Fruit fly (Drosophila melanogaster) whole organism, embryonic: ENCODE results near the gene REG.

Source experiments
- Abd-B ChIP-seq: fragments of 200-800 bp; sonication (Bioruptor generic); optimal IDR thresholded peaks from 2 replicates; lab custom pipeline; 2018; ENCODE audit warnings: missing biosample characterization, mild to moderate bottlenecking, missing genetic modification characterization, moderate library complexity
- Antp ChIP-seq: fragments of 200-800 bp; sonication (Bioruptor generic); optimal IDR thresholded peaks from 3 replicates; lab custom pipeline; 2016; ENCODE audit warnings: missing biosample characterization, missing genetic modification characterization
- Atf3 ChIP-seq: fragments of 200-800 bp; sonication (Bioruptor generic); optimal IDR thresholded peaks from 3 replicates; lab custom pipeline; 2016; ENCODE audit warnings: missing biosample characterization, missing genetic modification characterization
- CG12942 ChIP-seq: fragments of 200-800 bp; sonication (Bioruptor generic); optimal IDR thresholded peaks from 3 replicates; lab custom pipeline; 2016; ENCODE audit warnings: missing biosample characterization, missing genetic modification characterization
- CG14014 ChIP-seq: fragments of 200-800 bp; sonication (Bioruptor generic); IDR thresholded peaks from 2 replicates; pipeline ENCODE4 v1.3.6; 2022; ENCODE audit warnings: missing biosample characterization, missing genetic modification characterization
- CG1529 ChIP-seq: fragments of 200-800 bp; sonication (Bioruptor generic); optimal IDR thresholded peaks from 3 replicates; lab custom pipeline; 2018; ENCODE audit warnings: missing biosample characterization, missing genetic modification characterization
- CG1602 ChIP-seq: fragments of 200-800 bp; sonication (Bioruptor generic); optimal IDR thresholded peaks from 3 replicates; lab custom pipeline; 2016; ENCODE audit warnings: missing biosample characterization, missing genetic modification characterization
- CG17359 ChIP-seq: fragments of 200-800 bp; sonication (Bioruptor generic); optimal IDR thresholded peaks from 3 replicates; lab custom pipeline; 2018; ENCODE audit warnings: missing biosample characterization, mild to moderate bottlenecking, missing genetic modification characterization, moderate library complexity
- CG17568 ChIP-seq: fragments of 200-800 bp; sonication (Bioruptor generic); optimal IDR thresholded peaks from 2 replicates; lab custom pipeline; 2018; ENCODE audit warnings: missing biosample characterization, mild to moderate bottlenecking, missing genetic modification characterization, moderate library complexity
- CG2712 ChIP-seq: fragments of 200-800 bp; optimal IDR thresholded peaks from 3 replicates; lab custom pipeline; 2019; ENCODE audit warnings: missing biosample characterization, mild to moderate bottlenecking, missing genetic modification characterization, moderate library complexity
- CG3281 ChIP-seq: fragments of 200-800 bp; sonication (Bioruptor generic); optimal IDR thresholded peaks from 3 replicates; lab custom pipeline; 2017; ENCODE audit warnings: missing biosample characterization, mild to moderate bottlenecking, missing genetic modification characterization
- CG3847 ChIP-seq: fragments of 200-800 bp; sonication (Bioruptor generic); IDR thresholded peaks from 2 replicates; pipeline ENCODE4 v1.3.6; 2022; ENCODE audit warnings: missing biosample characterization, missing genetic modification characterization
- CG4328 ChIP-seq: fragments of 200-800 bp; sonication (Bioruptor generic); optimal IDR thresholded peaks from 3 replicates; lab custom pipeline; 2017; ENCODE audit warnings: missing biosample characterization, missing genetic modification reagents, missing genetic modification characterization
- CG6272 ChIP-seq: fragments of 200-800 bp; sonication (Bioruptor generic); IDR thresholded peaks from 2 replicates; pipeline ENCODE4 v1.3.6; 2022; ENCODE audit warnings: missing biosample characterization, missing genetic modification characterization
- CG7786 ChIP-seq: fragments of 200-800 bp; sonication (Bioruptor generic); optimal IDR thresholded peaks from 2 replicates; lab custom pipeline; 2016; ENCODE audit warnings: missing biosample characterization, missing genetic modification characterization
- H2.0 ChIP-seq: fragments of 200-800 bp; sonication (Bioruptor generic); IDR thresholded peaks from 2 replicates; pipeline ENCODE4 v1.3.6; 2022; ENCODE audit warnings: missing biosample characterization, missing genetic modification characterization
- Oaz ChIP-seq: fragments of 200-800 bp; sonication (Bioruptor generic); IDR thresholded peaks from 2 replicates; pipeline ENCODE4 v1.3.6; 2022; ENCODE audit warnings: missing biosample characterization, missing genetic modification characterization
- Rx ChIP-seq: fragments of 200-800 bp; sonication (Bioruptor generic); IDR thresholded peaks from 2 replicates; pipeline ENCODE4 v1.3.6; 2022; ENCODE audit warnings: missing biosample characterization, missing genetic modification characterization
- Sin3A ChIP-seq: fragments of >200 bp; optimal IDR thresholded peaks from 2 replicates; lab custom pipeline; 2018
- Sox100B ChIP-seq: fragments of 200-800 bp; sonication (Bioruptor generic); optimal IDR thresholded peaks from 3 replicates; lab custom pipeline; 2018; ENCODE audit warnings: missing biosample characterization, mild to moderate bottlenecking, missing genetic modification characterization
- Sox102F ChIP-seq: fragments of 200-800 bp; sonication (Bioruptor generic); optimal IDR thresholded peaks from 2 replicates; lab custom pipeline; 2018; ENCODE audit warnings: missing biosample characterization, mild to moderate bottlenecking, missing genetic modification characterization, moderate library complexity
- ac ChIP-seq: fragments of 200-800 bp; sonication (Bioruptor generic); optimal IDR thresholded peaks from 3 replicates; lab custom pipeline; 2017; ENCODE audit warnings: missing biosample characterization, mild to moderate bottlenecking, missing genetic modification characterization
- amos ChIP-seq: fragments of 200-800 bp; sonication (Bioruptor generic); IDR thresholded peaks from 2 replicates; pipeline ENCODE4 v1.3.6; 2022; ENCODE audit warnings: missing biosample characterization, missing genetic modification characterization; ENCODE audit not compliant: partially characterized antibody
- br ChIP-seq: fragments of >200 bp; optimal IDR thresholded peaks from 2 replicates; lab custom pipeline; 2017
- chm ChIP-seq: fragments of 200-800 bp; sonication (Bioruptor generic); IDR thresholded peaks from 2 replicates; pipeline ENCODE4 v1.3.6; 2022; ENCODE audit warnings: missing biosample characterization, missing genetic modification characterization
- crol ChIP-seq: fragments of 200-800 bp; sonication (Bioruptor generic); IDR thresholded peaks from 2 replicates; pipeline ENCODE4 v1.3.6; 2022; ENCODE audit warnings: missing biosample characterization, missing genetic modification characterization
- cwo ChIP-seq: fragments of 200-800 bp; sonication (Bioruptor generic); optimal IDR thresholded peaks from 3 replicates; lab custom pipeline; 2017; ENCODE audit warnings: missing biosample characterization, missing genetic modification characterization, mild to moderate bottlenecking, moderate library complexity, missing genetic modification reagents
- danr ChIP-seq: fragments of 200-800 bp; sonication (Bioruptor generic); IDR thresholded peaks from 2 replicates; pipeline ENCODE4 v1.3.6; 2022; ENCODE audit warnings: missing biosample characterization, missing genetic modification characterization
- dati ChIP-seq: fragments of 200-800 bp; sonication (Bioruptor generic); IDR thresholded peaks from 2 replicates; pipeline ENCODE4 v1.3.6; 2022; ENCODE audit warnings: missing biosample characterization, missing genetic modification characterization
- dimm ChIP-seq: fragments of 200-800 bp; sonication (Bioruptor generic); IDR thresholded peaks from 2 replicates; pipeline ENCODE4 v1.3.6; 2022; ENCODE audit warnings: missing biosample characterization, missing genetic modification characterization
- ewg ChIP-seq: fragments of 200-800 bp; sonication (Bioruptor generic); optimal IDR thresholded peaks from 3 replicates; lab custom pipeline; 2017; ENCODE audit warnings: mild to moderate bottlenecking, missing biosample characterization, missing genetic modification reagents, missing genetic modification characterization
- fd64A ChIP-seq: fragments of 200-800 bp; sonication (Bioruptor generic); optimal IDR thresholded peaks from 3 replicates; lab custom pipeline; 2018; ENCODE audit warnings: missing biosample characterization, mild to moderate bottlenecking, missing genetic modification characterization
- fu2 ChIP-seq: fragments of 200-800 bp; sonication (Bioruptor generic); optimal IDR thresholded peaks from 2 replicates; lab custom pipeline; 2016; ENCODE audit warnings: missing biosample characterization, missing genetic modification characterization
- h ChIP-seq: fragments of >200 bp; optimal IDR thresholded peaks from 2 replicates; lab custom pipeline; 2017
- her ChIP-seq: fragments of 200-800 bp; sonication (Bioruptor generic); optimal IDR thresholded peaks from 2 replicates; lab custom pipeline; 2016; ENCODE audit warnings: missing biosample characterization, missing genetic modification characterization
- hkb ChIP-seq, 2 experiments: fragments of 200-800 bp in 1 of 2; fragments of >200 bp in 1 of 2; sonication (Bioruptor generic) in 1 of 2; IDR thresholded peaks in 1 of 2; optimal IDR thresholded peaks in 1 of 2; 2 replicates each; pipeline versions ENCODE4 v1.3.6 to Lab custom; 2017 to 2022; ENCODE audit warnings: missing biosample characterization in 1 of 2, missing genetic modification characterization in 1 of 2
- inv ChIP-seq: fragments of 200-800 bp; sonication (Bioruptor generic); IDR thresholded peaks from 2 replicates; pipeline ENCODE4 v1.3.6; 2022; ENCODE audit warnings: missing biosample characterization, missing genetic modification characterization; ENCODE audit not compliant: partially characterized antibody
- nmo ChIP-seq: fragments of 200-800 bp; sonication (Bioruptor generic); optimal IDR thresholded peaks from 2 replicates; lab custom pipeline; 2018; ENCODE audit warnings: missing biosample characterization, mild to moderate bottlenecking, missing genetic modification characterization, moderate library complexity
- prd ChIP-seq, 3 experiments: fragments of >200 bp in 2 of 3; fragments of 200-800 bp in 1 of 3; sonication (Bioruptor generic) in 1 of 3; optimal IDR thresholded peaks in 2 of 3; IDR thresholded peaks in 1 of 3; 2 replicates in 2 of 3; 3 replicates in 1 of 3; pipeline versions ENCODE4 v1.3.6 to Lab custom; 2017 to 2022; ENCODE audit warnings: missing biosample characterization in 1 of 3, missing genetic modification characterization in 1 of 3
- pum ChIP-seq: fragments of 200-800 bp; sonication (Bioruptor generic); optimal IDR thresholded peaks from 2 replicates; lab custom pipeline; 2016; ENCODE audit warnings: missing biosample characterization, missing genetic modification characterization
- pzg ChIP-seq: fragments of 200-800 bp; sonication (Bioruptor generic); optimal IDR thresholded peaks from 3 replicates; lab custom pipeline; 2018; ENCODE audit warnings: missing biosample characterization, mild to moderate bottlenecking, missing genetic modification characterization, moderate library complexity
- sens ChIP-seq: fragments of 200-800 bp; sonication (Bioruptor generic); peaks from one replicate; lab custom pipeline; 2016; ENCODE audit warnings: missing biosample characterization, missing genetic modification characterization
- slp2 ChIP-seq: fragments of 200-800 bp; sonication (Bioruptor generic); optimal IDR thresholded peaks from 2 replicates; lab custom pipeline; 2016; ENCODE audit warnings: missing biosample characterization, missing genetic modification characterization
- ssp ChIP-seq: fragments of 200-800 bp; sonication (Bioruptor generic); IDR thresholded peaks from 2 replicates; pipeline ENCODE4 v1.3.6; 2022; ENCODE audit warnings: missing biosample characterization, missing genetic modification characterization
- tll ChIP-seq, 2 experiments: fragments of 200-800 bp in 1 of 2; fragments of >200 bp in 1 of 2; sonication (Bioruptor generic) in 1 of 2; optimal IDR thresholded peaks; 2 replicates each; lab custom pipeline; 2017 to 2019; ENCODE audit warnings: missing biosample characterization in 2 of 2, missing genetic modification characterization in 2 of 2, mild to moderate bottlenecking in 1 of 2, moderate library complexity in 1 of 2
- tna ChIP-seq: fragments of 200-800 bp; sonication (Bioruptor generic); IDR thresholded peaks from 2 replicates; pipeline ENCODE4 v1.3.6; 2022; ENCODE audit warnings: missing biosample characterization, missing genetic modification characterization; ENCODE audit not compliant: partially characterized antibody
- ttk ChIP-seq: fragments of 200-800 bp; sonication (Bioruptor generic); IDR thresholded peaks from 2 replicates; pipeline ENCODE4 v2.1.2; 2022; ENCODE audit warnings: missing biosample characterization, missing genetic modification characterization
- tup ChIP-seq: fragments of 200-800 bp; sonication (Bioruptor generic); optimal IDR thresholded peaks from 2 replicates; lab custom pipeline; 2016; ENCODE audit warnings: missing biosample characterization, mild to moderate bottlenecking, missing genetic modification characterization, moderate library complexity

Gene REG

dm6 chrX:13233811-13234737, 21.9 kb downstream of the REG start (continued):
- TF ChIP-seq pum (GFP tag; lab: Kevin White, UChicago): peak; percentile 89
- TF ChIP-seq CG17568 (GFP tag; lab: Kevin White, UChicago): peak; percentile 48
- TF ChIP-seq amos: no peak
- peak; percentile 38 for TF ChIP-seq tup
- peak; percentile 81 for TF ChIP-seq CG1602 (GFP tag; lab: Kevin White, UChicago)
- peak; percentile 65 for TF ChIP-seq slp2 (GFP tag; lab: Kevin White, UChicago)
- peak; percentile 23 for TF ChIP-seq her (GFP tag; lab: Kevin White, UChicago)
- TF ChIP-seq fd64A: peak; percentile 69
- no peak for TF ChIP-seq Sin3A (lab: Kevin White, UChicago)
- TF ChIP-seq crol: peak; percentile 94
- peak; percentile 72 for TF ChIP-seq ttk (GFP tag; lab: Robert Waterston, UW)
- TF ChIP-seq CG7786 (GFP tag; lab: Kevin White, UChicago): peak; percentile 74
- peak; percentile 69 for TF ChIP-seq Abd-B (GFP tag; lab: Kevin White, UChicago)
- TF ChIP-seq dati (GFP tag; lab: Robert Waterston, UW): no peak
- peak; percentile 94 for TF ChIP-seq CG2712 (tag; lab: Kevin White, UChicago)
- peak; percentile 84 for TF ChIP-seq ac (GFP tag; lab: Kevin White, UChicago)
- peak; percentile 70 for TF ChIP-seq Atf3 (GFP tag; lab: Kevin White, UChicago)
- TF ChIP-seq tna (GFP tag; lab: Robert Waterston, UW): no peak
- TF ChIP-seq ewg (GFP tag; lab: Kevin White, UChicago): peak; percentile 51
- TF ChIP-seq cwo (GFP tag; lab: Kevin White, UChicago): peak; percentile 55
- peak; percentile 49 for TF ChIP-seq CG4328
- TF ChIP-seq CG6272 (GFP tag; lab: Robert Waterston, UW): peak; percentile 74
- peak; percentile 77 for TF ChIP-seq CG14014
- TF ChIP-seq dimm (GFP tag; lab: Robert Waterston, UW): peak; percentile 57; the same call in 1 of the 2 replicates
- peak; percentile 69 for TF ChIP-seq CG17359
- TF ChIP-seq inv (GFP tag; lab: Robert Waterston, UW): no peak
- no peak for TF ChIP-seq pzg
- TF ChIP-seq CG12942: peak; percentile 69
- TF ChIP-seq Oaz (GFP tag; lab: Robert Waterston, UW): peak; percentile 48
- no peak for TF ChIP-seq prd (optimal IDR thresholded peaks at IDR 0.05; lab: Kevin White, UChicago)
- TF ChIP-seq prd (GFP tag; IDR thresholded peaks at IDR 0.05; lab: Robert Waterston, UW): peak; percentile 96
- peak; percentile 46 for TF ChIP-seq fu2 (GFP tag; lab: Kevin White, UChicago)
- no peak for TF ChIP-seq br (lab: Kevin White, UChicago)
- no peak for TF ChIP-seq h (lab: Kevin White, UChicago)
- TF ChIP-seq nmo (GFP tag; lab: Kevin White, UChicago): peak; percentile 93
- peak; percentile 82 for TF ChIP-seq Antp (GFP tag; lab: Kevin White, UChicago)
- TF ChIP-seq sens: peak; percentile 99
- TF ChIP-seq CG3281 (GFP tag; lab: Kevin White, UChicago): peak; percentile 64
- peak; percentile 69; the same call in 1 of the 2 replicates for TF ChIP-seq Rx
- TF ChIP-seq H2.0: peak; percentile 72
- TF ChIP-seq Sox100B (GFP tag; lab: Kevin White, UChicago): peak; percentile 78
- TF ChIP-seq CG1529 (GFP tag; lab: Kevin White, UChicago): peak; percentile 57
- TF ChIP-seq chm (GFP tag; lab: Robert Waterston, UW): peak; percentile 82; the same call in 1 of the 2 replicates
- TF ChIP-seq ssp (GFP tag; lab: Robert Waterston, UW): peak; percentile 74
- TF ChIP-seq danr (GFP tag; lab: Robert Waterston, UW): peak; percentile 65; the same call in 1 of the 2 replicates
- TF ChIP-seq hkb (optimal IDR thresholded peaks at IDR 0.05; lab: Kevin White, UChicago): no peak
- TF ChIP-seq hkb (GFP tag; IDR thresholded peaks at IDR 0.05; lab: Robert Waterston, UW): peak; percentile 84
- TF ChIP-seq tll (GFP tag; optimal IDR thresholded peaks at IDR 0.05; lab: Kevin White, UChicago): peak in 1 of 2 experiments; percentile 94
- peak; percentile 74 for TF ChIP-seq Sox102F
- peak; percentile 70 for TF ChIP-seq CG3847 (GFP tag; lab: Robert Waterston, UW)
